Worm (Caenorhabditis elegans): Measurements from ENCODE around the gene Y39A1A.16.

DNA sequence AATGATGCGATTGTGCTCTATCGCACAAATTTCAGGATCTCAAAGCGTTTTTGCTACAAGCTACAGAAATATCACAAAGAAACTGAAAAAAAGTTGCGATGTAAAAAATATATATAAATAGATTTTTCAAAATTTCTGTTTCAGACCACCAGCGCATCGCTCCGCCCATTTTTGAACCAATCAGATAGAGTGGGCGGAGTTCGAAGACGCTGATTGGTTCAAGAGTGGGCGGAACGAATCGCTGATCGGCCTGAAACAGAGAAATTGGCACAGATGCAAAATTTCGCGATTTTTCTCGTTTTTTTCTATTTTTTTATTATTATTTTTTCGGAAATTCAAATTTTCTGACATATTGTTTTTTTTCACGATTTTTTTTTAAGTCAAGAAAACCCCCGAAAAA, 23.7 kb downstream of the Y39A1A.16 start:
- TF ChIP-seq ceh-82 (tag; optimal IDR thresholded peaks at IDR 0.05) (no peak), ztf-4 (tag; optimal IDR thresholded peaks at IDR 0.05) (no peak), zag-1 (tag; optimal IDR thresholded peaks at IDR 0.05) (no peak), egl-27 (tag; optimal IDR thresholded peaks at IDR 0.05) (no peak)
